Fruit fly (Drosophila melanogaster): Measurements from ENCODE around the gene TSG101.

The TSG101 gene

dm6 chr3L:16801499-16802452 lies 40.3 kb upstream of the TSG101 start (continued):
- TF ChIP-seq MESR4 (GFP tag; optimal IDR thresholded peaks at IDR 0.05) (no peak), D19B (GFP tag; optimal IDR thresholded peaks at IDR 0.05) (peak; percentile 97), Pdp1 (GFP tag; optimal IDR thresholded peaks at IDR 0.05) (peak; percentile 13 to 27), stwl (tag; optimal IDR thresholded peaks at IDR 0.05) (no peak), fru (optimal IDR thresholded peaks at IDR 0.05) (no peak), zf30C (GFP tag; optimal IDR thresholded peaks at IDR 0.05) (no peak), CG13424 (tag; optimal IDR thresholded peaks at IDR 0.05) (peak; percentile 48), amos (GFP tag; IDR thresholded peaks at IDR 0.05; ENCODE audit: partially characterized antibody) (no peak), kni (GFP tag; optimal IDR thresholded peaks at IDR 0.05) (peak; percentile 7), dan (GFP tag; IDR thresholded peaks at IDR 0.05) (no peak), D19A (tag; optimal IDR thresholded peaks at IDR 0.05) (peak; percentile 42), CG10366 (GFP tag; IDR thresholded peaks at IDR 0.05) (no peak), CG1792 (GFP tag; optimal IDR thresholded peaks at IDR 0.05) (no peak), Hmr (GFP tag; optimal IDR thresholded peaks at IDR 0.05) (peak; percentile 29), CG16779 (GFP tag; IDR thresholded peaks at IDR 0.05) (no peak), HmgD (GFP tag; optimal IDR thresholded peaks at IDR 0.05) (no peak), sr (GFP tag; IDR thresholded peaks at IDR 0.05) (no peak), CG17186 (GFP tag; optimal IDR thresholded peaks at IDR 0.05) (no peak), Spps (tag; optimal IDR thresholded peaks at IDR 0.05) (peak; percentile 37), unpg (GFP tag; optimal IDR thresholded peaks at IDR 0.05) (peak; percentile 49), CG11504 (tag; optimal IDR thresholded peaks at IDR 0.05) (peak; percentile 70), CG1233 (GFP tag; optimal IDR thresholded peaks at IDR 0.05) (no peak), Ets65A (GFP tag) (peak; percentile 80), sd (tag; optimal IDR thresholded peaks at IDR 0.05) (peak; percentile 83), grau (tag; optimal IDR thresholded peaks at IDR 0.05) (peak; percentile 58), tio (GFP tag; optimal IDR thresholded peaks at IDR 0.05) (peak; percentile 43), ind (GFP tag; optimal IDR thresholded peaks at IDR 0.05) (peak; percentile 51), kah (GFP tag; optimal IDR thresholded peaks at IDR 0.05) (no peak), emc (GFP tag; optimal IDR thresholded peaks at IDR 0.05) (no peak), CTCF (GFP tag; optimal IDR thresholded peaks at IDR 0.05) (no peak), CG4424 (GFP tag; optimal IDR thresholded peaks at IDR 0.05) (peak; percentile 48), bcd (GFP tag; optimal IDR thresholded peaks at IDR 0.05) (peak; percentile 64), CG6175 (GFP tag; IDR thresholded peaks at IDR 0.05) (0 out of 3 replicates have a peak, but pooled peaks have one; percentile 27), aop (GFP tag; IDR thresholded peaks at IDR 0.05) (no peak), CG10431 (GFP tag; optimal IDR thresholded peaks at IDR 0.05) (no peak), Oli (tag; optimal IDR thresholded peaks at IDR 0.05) (peak; percentile 70), usp (GFP tag; optimal IDR thresholded peaks at IDR 0.05) (no peak), NfI (GFP tag; optimal IDR thresholded peaks at IDR 0.05) (peak; percentile 11), CG2116 (GFP tag; optimal IDR thresholded peaks at IDR 0.05) (peak; percentile 17), crol (GFP tag; IDR thresholded peaks at IDR 0.05) (peak; percentile 35; the same call in 1 of the 2 replicates), CG6654 (GFP tag; optimal IDR thresholded peaks at IDR 0.05) (peak; percentile 34), btn (GFP tag; optimal IDR thresholded peaks at IDR 0.05) (no peak), CG11093 (GFP tag; IDR thresholded peaks at IDR 0.05) (no peak), CG31441 (GFP tag; IDR thresholded peaks at IDR 0.05) (peak; percentile 76), CG16863 (GFP tag; optimal IDR thresholded peaks at IDR 0.05) (peak; percentile 17), Dbx (GFP tag; IDR thresholded peaks at IDR 0.05) (no peak), Fer2 (tag; optimal IDR thresholded peaks at IDR 0.05) (no peak), CG18619 (GFP tag; optimal IDR thresholded peaks at IDR 0.05) (peak; percentile 28), Lhr (GFP tag; optimal IDR thresholded peaks at IDR 0.05) (no peak), Gsc (GFP tag; IDR thresholded peaks at IDR 0.05) (no peak)
